Fruit fly (Drosophila melanogaster) whole organism, embryonic: ENCODE results near the gene Pp1alpha-96A.

Experiments
- Adf1 ChIP-seq: fragments of 200-800 bp; sonication (Bioruptor generic); IDR thresholded peaks from 2 replicates; pipeline ENCODE4 v1.3.6; 2022; ENCODE audit warnings: missing biosample characterization, missing genetic modification characterization
- CG10462 ChIP-seq: fragments of 200-800 bp; sonication (Bioruptor generic); optimal IDR thresholded peaks from 2 replicates; lab custom pipeline; 2016; ENCODE audit warnings: missing biosample characterization, missing genetic modification characterization
- CG11398 ChIP-seq: fragments of 200-800 bp; sonication (Bioruptor generic); optimal IDR thresholded peaks from 2 replicates; lab custom pipeline; 2016; ENCODE audit warnings: missing biosample characterization, missing genetic modification characterization
- CG12071 ChIP-seq: fragments of 200-800 bp; sonication (Bioruptor generic); optimal IDR thresholded peaks from 3 replicates; lab custom pipeline; 2018; ENCODE audit warnings: missing biosample characterization, mild to moderate bottlenecking, missing genetic modification characterization
- CG12155 ChIP-seq: fragments of 200-800 bp; sonication (Bioruptor generic); optimal IDR thresholded peaks from 3 replicates; lab custom pipeline; 2016; ENCODE audit warnings: missing biosample characterization, missing genetic modification characterization
- CG14710 ChIP-seq: fragments of 200-800 bp; sonication (Bioruptor generic); optimal IDR thresholded peaks from 3 replicates; lab custom pipeline; 2019; ENCODE audit warnings: missing biosample characterization, mild to moderate bottlenecking, missing genetic modification characterization, moderate library complexity
- CG14860 ChIP-seq: fragments of 200-800 bp; sonication (Bioruptor generic); IDR thresholded peaks from 3 replicates; pipeline ENCODE4 v1.3.6; 2022; ENCODE audit warnings: missing biosample characterization, missing genetic modification characterization; ENCODE audit not compliant: partially characterized antibody
- CG15073 ChIP-seq: fragments of 200-800 bp; sonication (Bioruptor generic); optimal IDR thresholded peaks from 2 replicates; lab custom pipeline; 2016; ENCODE audit warnings: missing biosample characterization, missing genetic modification characterization
- CG15479 ChIP-seq: fragments of 200-800 bp; sonication (Bioruptor generic); optimal IDR thresholded peaks from 3 replicates; lab custom pipeline; 2019; ENCODE audit warnings: missing biosample characterization, mild to moderate bottlenecking, missing genetic modification characterization, moderate library complexity
- CG16813 ChIP-seq: fragments of 200-800 bp; sonication (Bioruptor generic); IDR thresholded peaks from 3 replicates; pipeline ENCODE4 v1.3.6; 2022; ENCODE audit warnings: missing biosample characterization, missing genetic modification characterization; ENCODE audit not compliant: partially characterized antibody
- CG1832 ChIP-seq: fragments of 200-800 bp; sonication (Bioruptor generic); optimal IDR thresholded peaks from 2 replicates; lab custom pipeline; 2017; ENCODE audit warnings: missing biosample characterization, mild to moderate bottlenecking, missing genetic modification characterization, inconsistent platforms
- CG30431 ChIP-seq: fragments of 200-800 bp; sonication (Bioruptor generic); optimal IDR thresholded peaks from 2 replicates; lab custom pipeline; 2017; ENCODE audit warnings: missing biosample characterization, missing genetic modification characterization
- CG3995 ChIP-seq: fragments of 200-800 bp; sonication (Bioruptor generic); optimal IDR thresholded peaks from 3 replicates; lab custom pipeline; 2016; ENCODE audit warnings: missing biosample characterization, missing genetic modification characterization
- CG42726 ChIP-seq: fragments of 200-800 bp; sonication (Bioruptor generic); IDR thresholded peaks from 2 replicates; pipeline ENCODE4 v1.3.6; 2022; ENCODE audit warnings: missing biosample characterization, missing genetic modification characterization; ENCODE audit not compliant: partially characterized antibody
- CG6791 ChIP-seq: fragments of 200-800 bp; sonication (Bioruptor generic); IDR thresholded peaks from 3 replicates; pipeline ENCODE4 v1.3.6; 2022; ENCODE audit warnings: missing biosample characterization, missing genetic modification characterization; ENCODE audit not compliant: partially characterized antibody
- CG7928 ChIP-seq: fragments of 200-800 bp; sonication (Bioruptor generic); optimal IDR thresholded peaks from 2 replicates; lab custom pipeline; 2017; ENCODE audit warnings: missing biosample characterization, mild to moderate bottlenecking, missing genetic modification characterization
- CG7963 ChIP-seq: fragments of 200-800 bp; sonication (Bioruptor generic); IDR thresholded peaks from 3 replicates; pipeline ENCODE4 v1.3.6; 2022; ENCODE audit warnings: missing biosample characterization, missing genetic modification characterization; ENCODE audit not compliant: partially characterized antibody
- CG8359 ChIP-seq: fragments of 200-800 bp; sonication (Bioruptor generic); optimal IDR thresholded peaks from 2 replicates; lab custom pipeline; 2017; ENCODE audit warnings: missing biosample characterization, mild to moderate bottlenecking, missing genetic modification characterization, borderline replicate concordance
- CG9797 ChIP-seq: fragments of 200-800 bp; sonication (Bioruptor generic); optimal IDR thresholded peaks from 3 replicates; lab custom pipeline; 2018; ENCODE audit warnings: missing biosample characterization, mild to moderate bottlenecking, missing genetic modification characterization
- HLH4C ChIP-seq: fragments of 200-800 bp; sonication (Bioruptor generic); IDR thresholded peaks from 3 replicates; pipeline ENCODE4 v1.3.6; 2022; ENCODE audit warnings: missing biosample characterization, missing genetic modification characterization; ENCODE audit not compliant: partially characterized antibody
- Meics ChIP-seq: fragments of 200-800 bp; sonication (Bioruptor generic); optimal IDR thresholded peaks from 2 replicates; lab custom pipeline; 2017; ENCODE audit warnings: missing biosample characterization, mild to moderate bottlenecking, missing genetic modification characterization
- Opbp ChIP-seq: fragments of 200-800 bp; sonication (Bioruptor generic); IDR thresholded peaks from 3 replicates; pipeline ENCODE4 v1.3.6; 2022; ENCODE audit warnings: missing biosample characterization, missing genetic modification characterization; ENCODE audit not compliant: partially characterized antibody
- Tbp ChIP-seq: fragments of >200 bp; optimal IDR thresholded peaks from 2 replicates; lab custom pipeline; 2018; ENCODE audit warnings: missing biosample characterization, missing genetic modification characterization
- amos ChIP-seq: fragments of 200-800 bp; sonication (Bioruptor generic); IDR thresholded peaks from 2 replicates; pipeline ENCODE4 v1.3.6; 2022; ENCODE audit warnings: missing biosample characterization, missing genetic modification characterization; ENCODE audit not compliant: partially characterized antibody
- ap ChIP-seq: fragments of 200-800 bp; sonication (Bioruptor generic); IDR thresholded peaks from 2 replicates; pipeline ENCODE4 v1.3.6; 2022; ENCODE audit warnings: missing biosample characterization, missing genetic modification characterization
- ato ChIP-seq: fragments of 200-800 bp; sonication (Bioruptor generic); IDR thresholded peaks from 2 replicates; pipeline ENCODE4 v1.3.6; 2022; ENCODE audit warnings: missing biosample characterization, missing genetic modification characterization; ENCODE audit not compliant: partially characterized antibody
- bbx ChIP-seq: fragments of 200-800 bp; sonication (Bioruptor generic); IDR thresholded peaks from 2 replicates; pipeline ENCODE4 v1.3.6; 2022; ENCODE audit warnings: missing biosample characterization, missing genetic modification characterization; ENCODE audit not compliant: partially characterized antibody
- cg ChIP-seq: fragments of 200-800 bp; sonication (Bioruptor generic); optimal IDR thresholded peaks from 3 replicates; lab custom pipeline; 2019; ENCODE audit warnings: missing biosample characterization, mild to moderate bottlenecking, missing genetic modification characterization, moderate library complexity
- chinmo ChIP-seq: fragments of 200-800 bp; sonication (Bioruptor generic); IDR thresholded peaks from 4 replicates; pipeline ENCODE4 v1.3.6; 2022; ENCODE audit warnings: missing biosample characterization, missing genetic modification characterization; ENCODE audit not compliant: partially characterized antibody
- emc ChIP-seq: fragments of 200-800 bp; sonication (Bioruptor generic); optimal IDR thresholded peaks from 2 replicates; lab custom pipeline; 2016; ENCODE audit warnings: missing biosample characterization, missing genetic modification characterization
- fd102C ChIP-seq: fragments of 200-800 bp; sonication (Bioruptor generic); optimal IDR thresholded peaks from 2 replicates; lab custom pipeline; 2018; ENCODE audit warnings: missing biosample characterization, mild to moderate bottlenecking, missing genetic modification characterization, moderate library complexity
- hb ChIP-seq: fragments of 200-800 bp; sonication (Bioruptor generic); IDR thresholded peaks from 3 replicates; pipeline ENCODE4 v1.3.6; 2022; ENCODE audit warnings: missing biosample characterization, missing genetic modification characterization; ENCODE audit not compliant: partially characterized antibody
- ind ChIP-seq: fragments of 200-800 bp; sonication (Bioruptor generic); optimal IDR thresholded peaks from 3 replicates; lab custom pipeline; 2016; ENCODE audit warnings: missing biosample characterization, missing genetic modification characterization
- klu ChIP-seq: fragments of 200-800 bp; sonication (Bioruptor generic); IDR thresholded peaks from 2 replicates; pipeline ENCODE4 v1.3.6; 2022; ENCODE audit warnings: missing biosample characterization, missing genetic modification characterization
- mld ChIP-seq: fragments of 200-800 bp; sonication (Bioruptor generic); IDR thresholded peaks from 3 replicates; pipeline ENCODE4 v1.3.6; 2022; ENCODE audit warnings: missing biosample characterization, missing genetic modification characterization; ENCODE audit not compliant: partially characterized antibody
- otp ChIP-seq: fragments of 200-800 bp; sonication (Bioruptor generic); IDR thresholded peaks from 3 replicates; pipeline ENCODE4, ENCODE4 v1.3.6; 2022; ENCODE audit warnings: missing biosample characterization, missing genetic modification characterization
- p53 ChIP-seq: fragments of 200-800 bp; sonication (Bioruptor generic); optimal IDR thresholded peaks from 2 replicates; lab custom pipeline; 2016; ENCODE audit warnings: missing biosample characterization, missing genetic modification characterization
- pros ChIP-seq: fragments of 200-800 bp; sonication (Bioruptor generic); optimal IDR thresholded peaks from 3 replicates; lab custom pipeline; 2019; ENCODE audit warnings: missing biosample characterization, mild to moderate bottlenecking, missing genetic modification characterization, moderate library complexity
- sr ChIP-seq: fragments of 200-800 bp; sonication (Bioruptor generic); IDR thresholded peaks from 3 replicates; pipeline ENCODE4 v1.3.6; 2022; ENCODE audit warnings: missing biosample characterization, missing genetic modification characterization
- tin ChIP-seq: fragments of 200-800 bp; sonication (Bioruptor generic); optimal IDR thresholded peaks from 3 replicates; lab custom pipeline; 2016; ENCODE audit warnings: missing biosample characterization, missing genetic modification characterization
- vnd ChIP-seq: fragments of 200-800 bp; sonication (Bioruptor generic); IDR thresholded peaks from 3 replicates; pipeline ENCODE4 v1.3.6; 2022; ENCODE audit warnings: missing biosample characterization, missing genetic modification characterization; ENCODE audit not compliant: partially characterized antibody

Pp1alpha-96A gene

DNA sequence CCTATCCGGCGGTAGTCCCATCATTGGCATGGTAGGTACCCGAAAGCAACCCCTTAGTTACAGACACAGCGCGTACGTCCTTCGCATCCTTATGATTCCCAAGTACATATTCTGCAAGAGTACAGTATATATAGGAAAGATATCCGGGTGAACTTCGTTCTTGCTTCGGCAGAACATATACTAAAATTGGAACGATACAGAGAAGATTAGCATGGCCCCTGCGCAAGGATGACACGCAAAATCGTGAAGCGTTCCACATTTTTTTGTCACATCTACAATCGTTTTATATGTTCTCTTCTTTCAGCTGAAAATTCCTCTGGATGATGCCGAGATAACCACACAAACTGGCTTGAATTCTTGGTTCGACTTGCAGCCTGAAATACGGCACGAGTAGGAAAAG is 37.9 kb downstream of the Pp1alpha-96A start (continued):
- TF ChIP-seq hb, result 0 out of 3 replicates have a peak, but pooled peaks have one; percentile 40
- TF ChIP-seq CG12155 (GFP tag; lab: Kevin White, UChicago), result no peak
- no peak for TF ChIP-seq CG7928
- TF ChIP-seq cg (GFP tag; lab: Kevin White, UChicago), result no peak
- no peak for TF ChIP-seq CG15073
- TF ChIP-seq CG9797, result no peak
- no peak for TF ChIP-seq CG1832
- peak; percentile 11 for TF ChIP-seq Tbp (GFP tag; lab: Kevin White, UChicago)
- no peak for TF ChIP-seq CG12071 (GFP tag; lab: Kevin White, UChicago)
- TF ChIP-seq CG7963 (GFP tag; lab: Robert Waterston, UW), result peak; percentile 54; the same call in 1 of the 3 replicates
- peak; percentile 57; the same call in 1 of the 3 replicates for TF ChIP-seq mld (GFP tag; lab: Robert Waterston, UW)
- no peak for TF ChIP-seq Meics (GFP tag; lab: Kevin White, UChicago)
- peak; percentile 70; the same call in 1 of the 3 replicates for TF ChIP-seq CG6791
- TF ChIP-seq Opbp (GFP tag; lab: Robert Waterston, UW), result peak; percentile 60; the same call in 2 of the 3 replicates
- TF ChIP-seq CG15479 (GFP tag; lab: Kevin White, UChicago), result peak; percentile 17
- TF ChIP-seq CG10462 (GFP tag; lab: Kevin White, UChicago), result no peak
- TF ChIP-seq Adf1, result no peak
- no peak for TF ChIP-seq CG8359
- TF ChIP-seq fd102C (GFP tag; lab: Kevin White, UChicago), result no peak
- no peak for TF ChIP-seq CG30431 (GFP tag; lab: Kevin White, UChicago)
- TF ChIP-seq, all 482 proteins: peak for 21

DNA sequence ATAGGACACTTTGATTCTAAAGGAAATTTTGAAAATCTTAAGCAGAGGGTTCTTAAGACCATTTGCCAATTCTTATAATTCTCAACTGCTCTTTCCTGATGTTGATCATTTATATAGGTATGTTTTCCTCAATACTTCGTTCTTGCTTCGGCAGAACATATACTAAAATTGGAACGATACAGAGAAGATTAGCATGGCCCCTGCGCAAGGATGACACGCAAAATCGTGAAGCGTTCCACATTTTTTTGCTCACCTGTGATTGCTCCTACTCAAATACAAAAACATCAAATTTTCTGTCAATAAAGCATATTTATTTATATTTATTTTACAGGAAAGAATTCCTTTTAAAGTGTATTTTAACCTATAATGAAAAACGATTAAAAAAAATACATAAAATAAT is 38.5 kb downstream of the Pp1alpha-96A start:
- no peak for TF ChIP-seq p53
- no peak for TF ChIP-seq ap (GFP tag; lab: Robert Waterston, UW)
- no peak for TF ChIP-seq emc (GFP tag; lab: Kevin White, UChicago)
- TF ChIP-seq chinmo (GFP tag; lab: Robert Waterston, UW), result no peak
- TF ChIP-seq otp (GFP tag; lab: Robert Waterston, UW), result no peak
- no peak for TF ChIP-seq pros (GFP tag; lab: Kevin White, UChicago)
- no peak for TF ChIP-seq CG15073
- peak; percentile 6; the same call in 2 of the 3 replicates for TF ChIP-seq vnd (GFP tag; lab: Robert Waterston, UW)
- peak; percentile 53; the same call in 1 of the 2 replicates for TF ChIP-seq bbx (GFP tag; lab: Robert Waterston, UW)
- TF ChIP-seq CG3995, result no peak
- TF ChIP-seq CG14860 (GFP tag; lab: Robert Waterston, UW), result peak; percentile 47
- TF ChIP-seq CG7963 (GFP tag; lab: Robert Waterston, UW), result peak; percentile 33; the same call in 1 of the 3 replicates
- peak; percentile 68; the same call in 1 of the 2 replicates for TF ChIP-seq amos (GFP tag; lab: Robert Waterston, UW)
- TF ChIP-seq ato (GFP tag; lab: Robert Waterston, UW), result peak; percentile 35; the same call in 1 of the 2 replicates
- TF ChIP-seq HLH4C (GFP tag; lab: Robert Waterston, UW), result peak; percentile 3; the same call in 1 of the 3 replicates
- TF ChIP-seq Opbp (GFP tag; lab: Robert Waterston, UW), result peak; percentile 44; the same call in 2 of the 3 replicates
- 0 out of 2 replicates have a peak, but pooled peaks have one; percentile 3 for TF ChIP-seq CG42726 (GFP tag; lab: Robert Waterston, UW)
- TF ChIP-seq tin (GFP tag; lab: Kevin White, UChicago), result no peak
- TF ChIP-seq CG6791, result peak; percentile 79
- TF ChIP-seq CG14710 (tag; lab: Kevin White, UChicago), result no peak
- peak; percentile 92 for TF ChIP-seq mld (GFP tag; lab: Robert Waterston, UW)
- TF ChIP-seq CG11398 (GFP tag; lab: Kevin White, UChicago), result no peak
- TF ChIP-seq ind, result no peak
- TF ChIP-seq CG16813 (GFP tag; lab: Robert Waterston, UW), result peak; percentile 11
- TF ChIP-seq sr (GFP tag; lab: Robert Waterston, UW), result no peak
- TF ChIP-seq klu (GFP tag; lab: Robert Waterston, UW), result no peak
